Fruit fly (Drosophila melanogaster) whole organism, embryonic: ENCODE results near the gene CG13313.
A peak's percentile ranks its signal among the peaks of the same experiment; 100 is the strongest.

Source experiments
- Atf-2 ChIP-seq: fragments of 200-800 bp; sonication (Bioruptor generic); optimal IDR thresholded peaks from 2 replicates; lab custom pipeline; 2016; ENCODE audit warnings: missing biosample characterization, missing genetic modification characterization
- Atf6 ChIP-seq: fragments of 200-800 bp; sonication (Bioruptor generic); IDR thresholded peaks from 2 replicates; pipeline ENCODE4 v1.3.6; 2022; ENCODE audit warnings: missing biosample characterization, missing genetic modification characterization
- CG10543 ChIP-seq: fragments of 200-800 bp; sonication (Bioruptor generic); optimal IDR thresholded peaks from 3 replicates; lab custom pipeline; 2017; ENCODE audit warnings: missing biosample characterization, mild to moderate bottlenecking, missing genetic modification characterization, moderate library complexity
- CG10565 ChIP-seq: fragments of 200-800 bp; sonication (Bioruptor generic); optimal IDR thresholded peaks from 3 replicates; lab custom pipeline; 2016; ENCODE audit warnings: missing biosample characterization, mild to moderate bottlenecking, missing genetic modification characterization
- CG12769 ChIP-seq: fragments of 200-800 bp; sonication (Bioruptor generic); optimal IDR thresholded peaks from 2 replicates; lab custom pipeline; 2019; ENCODE audit warnings: missing biosample characterization, mild to moderate bottlenecking, missing genetic modification characterization, moderate library complexity
- CG13296 ChIP-seq: fragments of 200-800 bp; sonication (Bioruptor generic); optimal IDR thresholded peaks from 3 replicates; lab custom pipeline; 2018; ENCODE audit warnings: missing biosample characterization, mild to moderate bottlenecking, missing genetic modification characterization
- CG13624 ChIP-seq: fragments of 200-800 bp; sonication (Bioruptor generic); optimal IDR thresholded peaks from 2 replicates; lab custom pipeline; 2016; ENCODE audit warnings: missing biosample characterization, missing genetic modification characterization
- CG14860 ChIP-seq: fragments of 200-800 bp; sonication (Bioruptor generic); IDR thresholded peaks from 3 replicates; pipeline ENCODE4 v1.3.6; 2022; ENCODE audit warnings: missing biosample characterization, missing genetic modification characterization; ENCODE audit not compliant: partially characterized antibody
- CG15073 ChIP-seq: fragments of 200-800 bp; sonication (Bioruptor generic); optimal IDR thresholded peaks from 2 replicates; lab custom pipeline; 2016; ENCODE audit warnings: missing biosample characterization, missing genetic modification characterization
- CG15479 ChIP-seq: fragments of 200-800 bp; sonication (Bioruptor generic); optimal IDR thresholded peaks from 3 replicates; lab custom pipeline; 2019; ENCODE audit warnings: missing biosample characterization, mild to moderate bottlenecking, missing genetic modification characterization, moderate library complexity
- CG1647 ChIP-seq: fragments of 200-800 bp; sonication (Bioruptor generic); optimal IDR thresholded peaks from 3 replicates; lab custom pipeline; 2016; ENCODE audit warnings: missing biosample characterization, missing genetic modification characterization
- CG17385 ChIP-seq: fragments of 200-800 bp; sonication (Bioruptor generic); optimal IDR thresholded peaks from 3 replicates; lab custom pipeline; 2018; ENCODE audit warnings: missing biosample characterization, mild to moderate bottlenecking, missing genetic modification characterization
- CG17802 ChIP-seq: fragments of 200-800 bp; sonication (Bioruptor generic); optimal IDR thresholded peaks from 2 replicates; lab custom pipeline; 2018; ENCODE audit warnings: missing biosample characterization, mild to moderate bottlenecking, missing genetic modification characterization, moderate library complexity
- CG2116 ChIP-seq: fragments of 200-800 bp; sonication (Bioruptor generic); optimal IDR thresholded peaks from 3 replicates; lab custom pipeline; 2018; ENCODE audit warnings: missing biosample characterization, mild to moderate bottlenecking, missing genetic modification characterization
- CG34224 ChIP-seq: fragments of 200-800 bp; sonication (Bioruptor generic); IDR thresholded peaks from 3 replicates; pipeline ENCODE4 v1.3.6; 2022; ENCODE audit warnings: missing biosample characterization, missing genetic modification characterization; ENCODE audit not compliant: partially characterized antibody
- CG6854 ChIP-seq: fragments of 200-800 bp; sonication (Bioruptor generic); optimal IDR thresholded peaks from 3 replicates; lab custom pipeline; 2017; ENCODE audit warnings: missing biosample characterization, mild to moderate bottlenecking, missing genetic modification characterization
- CG7987 ChIP-seq: fragments of 200-800 bp; sonication (Bioruptor generic); optimal IDR thresholded peaks from 2 replicates; lab custom pipeline; 2018; ENCODE audit warnings: missing biosample characterization, mild to moderate bottlenecking, missing genetic modification characterization, moderate library complexity
- CrebB ChIP-seq: fragments of 200-800 bp; sonication (Bioruptor generic); optimal IDR thresholded peaks from 3 replicates; lab custom pipeline; 2018; ENCODE audit warnings: missing biosample characterization, mild to moderate bottlenecking, missing genetic modification characterization
- D ChIP-seq, 2 experiments: fragments of 200-800 bp in 1 of 2; fragments of >200 bp in 1 of 2; sonication (Bioruptor generic) in 1 of 2; optimal IDR thresholded peaks; 2 replicates in 1 of 2; 3 replicates in 1 of 2; lab custom pipeline; 2017; ENCODE audit warnings: mild to moderate bottlenecking in 1 of 2, missing biosample characterization in 1 of 2, missing genetic modification characterization in 1 of 2, missing genetic modification reagents in 1 of 2
- Dfd ChIP-seq, 2 experiments: fragments of >200 bp; optimal IDR thresholded peaks; 2 replicates each; lab custom pipeline; 2017; ENCODE audit warnings: missing biosample characterization in 2 of 2, missing genetic modification characterization in 2 of 2
- Ets65A ChIP-seq: fragments of 200-800 bp; sonication (Bioruptor generic); peaks from one replicate; lab custom pipeline; 2016; ENCODE audit warnings: missing biosample characterization, missing genetic modification characterization
- HLH3B ChIP-seq: fragments of 200-800 bp; sonication (Bioruptor generic); IDR thresholded peaks from 2 replicates; pipeline ENCODE4 v1.3.6; 2022; ENCODE audit warnings: missing biosample characterization, missing genetic modification characterization
- HLH4C ChIP-seq: fragments of 200-800 bp; sonication (Bioruptor generic); IDR thresholded peaks from 3 replicates; pipeline ENCODE4 v1.3.6; 2022; ENCODE audit warnings: missing biosample characterization, missing genetic modification characterization; ENCODE audit not compliant: partially characterized antibody
- Meics ChIP-seq: fragments of 200-800 bp; sonication (Bioruptor generic); optimal IDR thresholded peaks from 2 replicates; lab custom pipeline; 2017; ENCODE audit warnings: missing biosample characterization, mild to moderate bottlenecking, missing genetic modification characterization
- Nf-YB ChIP-seq: fragments of 200-800 bp; sonication (Bioruptor generic); optimal IDR thresholded peaks from 3 replicates; lab custom pipeline; 2019; ENCODE audit warnings: missing biosample characterization, mild to moderate bottlenecking, missing genetic modification characterization, moderate library complexity
- Oli ChIP-seq: fragments of 200-800 bp; sonication (Bioruptor generic); optimal IDR thresholded peaks from 2 replicates; lab custom pipeline; 2018; ENCODE audit warnings: missing biosample characterization, mild to moderate bottlenecking, missing genetic modification characterization, moderate library complexity
- Ravus ChIP-seq: fragments of 200-800 bp; sonication (Bioruptor generic); IDR thresholded peaks from 2 replicates; pipeline ENCODE4 v1.3.6; 2022; ENCODE audit warnings: missing biosample characterization, missing genetic modification characterization
- Six4 ChIP-seq: fragments of 200-800 bp; sonication (Bioruptor generic); optimal IDR thresholded peaks from 2 replicates; lab custom pipeline; 2016; ENCODE audit warnings: missing biosample characterization, missing genetic modification characterization
- Spps ChIP-seq: fragments of 200-800 bp; sonication (Bioruptor generic); optimal IDR thresholded peaks from 2 replicates; lab custom pipeline; 2018; ENCODE audit warnings: missing biosample characterization, mild to moderate bottlenecking, missing genetic modification characterization
- Ssrp ChIP-seq: fragments of 200-800 bp; sonication (Bioruptor generic); optimal IDR thresholded peaks from 2 replicates; lab custom pipeline; 2018; ENCODE audit warnings: missing biosample characterization, mild to moderate bottlenecking, missing genetic modification characterization, moderate library complexity
- aop ChIP-seq: fragments of 200-800 bp; sonication (Bioruptor generic); IDR thresholded peaks from 2 replicates; pipeline ENCODE4 v1.3.6; 2022; ENCODE audit warnings: missing biosample characterization, missing genetic modification characterization
- cas ChIP-seq: fragments of 200-800 bp; sonication (Bioruptor generic); IDR thresholded peaks from 2 replicates; pipeline ENCODE4 v1.3.6; 2022; ENCODE audit warnings: missing biosample characterization, missing genetic modification characterization
- caup ChIP-seq: fragments of 200-800 bp; sonication (Bioruptor generic); optimal IDR thresholded peaks from 3 replicates; lab custom pipeline; 2017; ENCODE audit warnings: missing biosample characterization, mild to moderate bottlenecking, missing genetic modification characterization, moderate library complexity; ENCODE audit not compliant: severe bottlenecking
- corto ChIP-seq: fragments of 200-800 bp; sonication (Bioruptor generic); optimal IDR thresholded peaks from 2 replicates; lab custom pipeline; 2016; ENCODE audit warnings: missing biosample characterization, mild to moderate bottlenecking, missing genetic modification characterization, moderate library complexity
- ems ChIP-seq: fragments of 200-800 bp; sonication (Bioruptor generic); optimal IDR thresholded peaks from 3 replicates; lab custom pipeline; 2016; ENCODE audit warnings: missing biosample characterization, missing genetic modification characterization
- en ChIP-seq: fragments of 200-800 bp; sonication (Bioruptor generic); optimal IDR thresholded peaks from 2 replicates; lab custom pipeline; 2016; ENCODE audit warnings: missing biosample characterization, missing genetic modification characterization
- eve ChIP-seq, 2 experiments: fragments of >200 bp; optimal IDR thresholded peaks; 2 replicates each; lab custom pipeline; 2017; ENCODE audit warnings: missing biosample characterization in 2 of 2, missing genetic modification characterization in 2 of 2
- fd102C ChIP-seq: fragments of 200-800 bp; sonication (Bioruptor generic); optimal IDR thresholded peaks from 2 replicates; lab custom pipeline; 2018; ENCODE audit warnings: missing biosample characterization, mild to moderate bottlenecking, missing genetic modification characterization, moderate library complexity
- fu2 ChIP-seq: fragments of 200-800 bp; sonication (Bioruptor generic); optimal IDR thresholded peaks from 2 replicates; lab custom pipeline; 2016; ENCODE audit warnings: missing biosample characterization, missing genetic modification characterization
- hkb ChIP-seq, 2 experiments: fragments of 200-800 bp in 1 of 2; fragments of >200 bp in 1 of 2; sonication (Bioruptor generic) in 1 of 2; IDR thresholded peaks in 1 of 2; optimal IDR thresholded peaks in 1 of 2; 2 replicates each; pipeline versions ENCODE4 v1.3.6 to Lab custom; 2017 to 2022; ENCODE audit warnings: missing biosample characterization in 1 of 2, missing genetic modification characterization in 1 of 2
- ind ChIP-seq: fragments of 200-800 bp; sonication (Bioruptor generic); optimal IDR thresholded peaks from 3 replicates; lab custom pipeline; 2016; ENCODE audit warnings: missing biosample characterization, missing genetic modification characterization
- ken ChIP-seq: fragments of 200-800 bp; sonication (Bioruptor generic); IDR thresholded peaks from 3 replicates; pipeline ENCODE4 v1.3.6; 2022; ENCODE audit warnings: missing biosample characterization, missing genetic modification characterization
- onecut ChIP-seq: fragments of 200-800 bp; sonication (Bioruptor generic); IDR thresholded peaks from 2 replicates; pipeline ENCODE4 v1.3.6; 2022; ENCODE audit warnings: missing biosample characterization, missing genetic modification characterization
- otp ChIP-seq: fragments of 200-800 bp; sonication (Bioruptor generic); IDR thresholded peaks from 3 replicates; pipeline ENCODE4, ENCODE4 v1.3.6; 2022; ENCODE audit warnings: missing biosample characterization, missing genetic modification characterization
- pfk ChIP-seq: fragments of 200-800 bp; sonication (Bioruptor generic); optimal IDR thresholded peaks from 2 replicates; lab custom pipeline; 2018; ENCODE audit warnings: missing biosample characterization, mild to moderate bottlenecking, missing genetic modification characterization, moderate library complexity
- phol ChIP-seq: fragments of 200-800 bp; sonication (Bioruptor generic); optimal IDR thresholded peaks from 3 replicates; lab custom pipeline; 2018; ENCODE audit warnings: missing biosample characterization, mild to moderate bottlenecking, missing genetic modification characterization, moderate library complexity
- ro ChIP-seq: fragments of 200-800 bp; sonication (Bioruptor generic); IDR thresholded peaks from 2 replicates; pipeline ENCODE4 v1.3.6; 2022; ENCODE audit warnings: missing biosample characterization, missing genetic modification characterization
- sr ChIP-seq: fragments of 200-800 bp; sonication (Bioruptor generic); IDR thresholded peaks from 3 replicates; pipeline ENCODE4 v1.3.6; 2022; ENCODE audit warnings: missing biosample characterization, missing genetic modification characterization
- zfh1 ChIP-seq: fragments of 200-800 bp; sonication (Bioruptor generic); IDR thresholded peaks from 3 replicates; pipeline ENCODE4 v1.3.6; 2022; ENCODE audit warnings: missing biosample characterization, missing genetic modification characterization

Gene CG13313

DNA sequence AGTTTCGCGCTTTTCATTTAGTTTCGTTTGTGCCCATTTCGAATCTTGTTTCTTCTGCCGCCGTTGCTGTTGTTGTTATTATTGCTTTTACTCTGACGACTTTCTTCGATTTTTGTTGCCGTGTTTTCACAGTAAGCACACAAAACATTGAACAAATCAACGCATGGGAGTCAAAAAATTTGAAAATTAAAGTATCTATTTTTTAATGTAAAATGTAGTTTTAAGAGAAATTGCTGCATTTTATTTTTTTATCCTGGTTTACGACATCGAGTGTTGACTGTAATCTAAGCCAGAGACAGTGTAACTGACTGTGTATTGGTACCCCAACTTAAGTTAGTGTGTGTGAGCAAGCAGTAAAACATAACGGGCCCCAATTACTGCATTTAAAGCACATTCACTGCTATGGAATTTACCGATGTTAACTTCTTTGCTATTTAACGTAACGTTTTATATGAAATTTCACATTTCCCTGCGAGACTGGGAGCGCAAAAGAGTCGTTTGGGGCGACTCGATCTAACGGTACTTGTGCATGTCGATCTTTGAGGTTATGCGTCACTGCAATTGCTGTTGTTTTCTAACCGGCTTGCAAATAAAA is 37.6 kb downstream of the CG13313 start (continued):
- peak; percentile 44 for TF ChIP-seq Meics
- no peak for TF ChIP-seq CG17802 (tag; lab: Kevin White, UChicago)
- peak; percentile 68 for TF ChIP-seq ind (GFP tag; lab: Kevin White, UChicago)
- TF ChIP-seq otp = 0 out of 3 replicates have a peak, but pooled peaks have one; percentile 57
- TF ChIP-seq Ravus (GFP tag; lab: Robert Waterston, UW) = no peak; the same call in 1 of the 2 replicates
- no peak for TF ChIP-seq aop (GFP tag; lab: Robert Waterston, UW)
- peak; percentile 24 for TF ChIP-seq fu2 (GFP tag; lab: Kevin White, UChicago)
- TF ChIP-seq CrebB (tag; lab: Kevin White, UChicago) = peak; percentile 12
- peak; percentile 11 for TF ChIP-seq caup (GFP tag; lab: Kevin White, UChicago)
- no peak for TF ChIP-seq HLH4C (GFP tag; lab: Robert Waterston, UW)
- TF ChIP-seq CG17385 (GFP tag; lab: Kevin White, UChicago) = no peak
- TF ChIP-seq pfk = no peak
- TF ChIP-seq hkb (optimal IDR thresholded peaks at IDR 0.05; lab: Kevin White, UChicago) = no peak
- peak; percentile 74 for TF ChIP-seq hkb (GFP tag; IDR thresholded peaks at IDR 0.05; lab: Robert Waterston, UW)
- peak; percentile 51 for TF ChIP-seq Ets65A (GFP tag; lab: Kevin White, UChicago)
- no peak for TF ChIP-seq CG15073 (GFP tag; lab: Kevin White, UChicago)
- peak; percentile 48 for TF ChIP-seq CG1647 (GFP tag; lab: Kevin White, UChicago)
- TF ChIP-seq fd102C = no peak
- peak; percentile 72 for TF ChIP-seq Ssrp (tag; lab: Kevin White, UChicago)
- no peak for TF ChIP-seq cas
- TF ChIP-seq CG2116 (GFP tag; lab: Kevin White, UChicago) = no peak
- no peak for TF ChIP-seq CG34224 (GFP tag; lab: Robert Waterston, UW)
- no peak for TF ChIP-seq sr
- peak; percentile 44 for TF ChIP-seq corto (GFP tag; lab: Kevin White, UChicago)
- TF ChIP-seq CG12769 (tag; lab: Kevin White, UChicago) = no peak
- peak; percentile 85 for TF ChIP-seq zfh1 (GFP tag; lab: Robert Waterston, UW)
- no peak for TF ChIP-seq D (optimal IDR thresholded peaks at IDR 0.05; lab: Kevin White, UChicago)
- TF ChIP-seq D (GFP tag; optimal IDR thresholded peaks at IDR 0.05; lab: Kevin White, UChicago) = peak; percentile 60
- TF ChIP-seq Oli = peak; percentile 65
- no peak for TF ChIP-seq CG10543
- TF ChIP-seq ems = peak; percentile 51
- peak; percentile 31 for TF ChIP-seq Spps (tag; lab: Kevin White, UChicago)
- TF ChIP-seq CG10565 (GFP tag; lab: Kevin White, UChicago) = no peak
- peak; percentile 64 for TF ChIP-seq phol (tag; lab: Kevin White, UChicago)
- peak; percentile 19 for TF ChIP-seq CG13624 (GFP tag; lab: Kevin White, UChicago)
- peak; percentile 82; the same call in 2 of the 3 replicates for TF ChIP-seq ken
- no peak for TF ChIP-seq CG14860 (GFP tag; lab: Robert Waterston, UW)
- no peak for TF ChIP-seq Nf-YB (GFP tag; lab: Kevin White, UChicago)
- TF ChIP-seq Atf-2 (GFP tag; lab: Kevin White, UChicago) = no peak
- TF ChIP-seq Six4 (GFP tag; lab: Kevin White, UChicago) = peak; percentile 49
- no peak for TF ChIP-seq CG7987
- no peak for TF ChIP-seq Dfd (GFP tag; optimal IDR thresholded peaks at IDR 0.05; lab: Kevin White, UChicago)
- TF ChIP-seq Atf6 (GFP tag; lab: Robert Waterston, UW) = no peak
- no peak for TF ChIP-seq eve (GFP tag; optimal IDR thresholded peaks at IDR 0.05; lab: Kevin White, UChicago)
- TF ChIP-seq HLH3B (GFP tag; lab: Robert Waterston, UW) = peak; percentile 72
- no peak for TF ChIP-seq ro
- TF ChIP-seq CG15479 (GFP tag; lab: Kevin White, UChicago) = no peak
- no peak for TF ChIP-seq onecut (GFP tag; lab: Robert Waterston, UW)
- TF ChIP-seq CG13296 (GFP tag; lab: Kevin White, UChicago) = no peak
- TF ChIP-seq en (GFP tag; lab: Kevin White, UChicago) = no peak
- TF ChIP-seq CG6854 (GFP tag; lab: Kevin White, UChicago) = no peak
